Worm (Caenorhabditis elegans) whole organism, L4/young adult: ENCODE measurements around the gene K01A6.5.

ENCODE experiments used
- dao-5 ChIP-seq: sonication (generic microtip); optimal IDR thresholded peaks from 2 replicates; lab custom pipeline; 2016; ENCODE audit warnings: missing genotype, missing genetic modification characterization, moderate library complexity, missing compliant biosample characterization
- him-1 ChIP-seq: sonication (generic microtip); optimal IDR thresholded peaks from 2 replicates; lab custom pipeline; 2016; ENCODE audit warnings: missing genotype, missing genetic modification reagents, missing genetic modification characterization, missing compliant biosample characterization

- no peak for TF ChIP-seq him-1 (tag; lab: Kevin White, UChicago)
- TF ChIP-seq dao-5 = no peak
Observed at ce11 chrIV:11703685-11704296, 38.7 kb upstream of the K01A6.5 start, which contains the start of the genes T22B3.3 and alg-3.
